Fruit fly (Drosophila melanogaster) whole organism, prepupa: ENCODE measurements around the gene Gasp.

Experiments
- CG6276 ChIP-seq: fragments of 200-800 bp; sonication (Bioruptor generic); optimal IDR thresholded peaks from 2 replicates; lab custom pipeline; 2017; ENCODE audit warnings: missing biosample characterization, mild to moderate bottlenecking, missing genetic modification characterization
- CG8632 ChIP-seq: fragments of 200-800 bp; sonication (Bioruptor generic); optimal IDR thresholded peaks from 3 replicates; lab custom pipeline; 2016; ENCODE audit warnings: missing biosample characterization, missing genetic modification characterization
- fd59A ChIP-seq: fragments of 200-800 bp; sonication (Bioruptor generic); optimal IDR thresholded peaks from 2 replicates; lab custom pipeline; 2017; ENCODE audit warnings: missing biosample characterization, mild to moderate bottlenecking, missing genetic modification characterization, missing genetic modification reagents
- lz ChIP-seq: fragments of 200-800 bp; sonication (Bioruptor generic); optimal IDR thresholded peaks from 3 replicates; lab custom pipeline; 2016; ENCODE audit warnings: missing biosample characterization, missing genetic modification characterization

DNA sequence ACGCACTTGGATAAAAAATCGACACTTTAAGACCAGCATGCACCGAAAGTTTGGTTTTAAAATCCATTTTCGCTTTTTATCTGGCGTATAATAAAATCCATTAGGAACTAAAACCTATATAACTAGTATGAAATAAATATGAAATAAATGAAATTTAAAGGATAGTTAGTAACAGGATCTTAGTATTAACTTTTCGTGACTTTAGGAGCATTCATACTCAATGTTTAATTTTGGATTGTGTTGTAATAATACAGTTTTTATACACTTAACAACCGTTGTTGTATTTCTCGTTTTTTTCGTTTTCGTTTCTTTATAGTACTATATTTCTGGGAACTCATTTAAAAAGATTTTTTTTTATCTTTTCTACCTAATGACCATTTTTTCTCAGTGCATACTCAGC lies 48.4 kb upstream of the Gasp start:
- TF ChIP-seq lz (GFP tag; lab: Kevin White, UChicago) (no peak), CG6276 (GFP tag; lab: Kevin White, UChicago) (peak; percentile 16), CG8632 (GFP tag; lab: Kevin White, UChicago) (no peak), fd59A (GFP tag; lab: Kevin White, UChicago) (no peak)
